Fruit fly (Drosophila melanogaster) whole organism, embryonic: ENCODE data around the gene CG7970.
A peak's percentile ranks its signal among the peaks of the same experiment; 100 is the strongest.

Source experiments
- Awh ChIP-seq: fragments of 200-800 bp; sonication (Bioruptor generic); IDR thresholded peaks from 2 replicates; pipeline ENCODE4, ENCODE4 v1.3.6; 2022; ENCODE audit warnings: missing biosample characterization, missing genetic modification characterization
- Bdp1 ChIP-seq: fragments of 200-800 bp; sonication (Bioruptor generic); optimal IDR thresholded peaks from 3 replicates; lab custom pipeline; 2016; ENCODE audit warnings: missing biosample characterization, missing genetic modification characterization
- Bgb ChIP-seq: fragments of 200-800 bp; sonication (Bioruptor generic); IDR thresholded peaks from 2 replicates; pipeline ENCODE4 v1.3.6; 2022; ENCODE audit warnings: missing biosample characterization, missing genetic modification characterization; ENCODE audit not compliant: partially characterized antibody
- Blimp-1 ChIP-seq: fragments of 200-800 bp; sonication (Bioruptor generic); optimal IDR thresholded peaks from 3 replicates; lab custom pipeline; 2018; ENCODE audit warnings: missing biosample characterization, missing genetic modification characterization, mild to moderate bottlenecking, moderate library complexity, missing genetic modification reagents
- CG12104 ChIP-seq: fragments of 200-800 bp; sonication (Bioruptor generic); optimal IDR thresholded peaks from 3 replicates; lab custom pipeline; 2016; ENCODE audit warnings: missing biosample characterization, missing genetic modification characterization
- CG12155 ChIP-seq: fragments of 200-800 bp; sonication (Bioruptor generic); optimal IDR thresholded peaks from 3 replicates; lab custom pipeline; 2016; ENCODE audit warnings: missing biosample characterization, missing genetic modification characterization
- CG13296 ChIP-seq: fragments of 200-800 bp; sonication (Bioruptor generic); optimal IDR thresholded peaks from 3 replicates; lab custom pipeline; 2018; ENCODE audit warnings: missing biosample characterization, mild to moderate bottlenecking, missing genetic modification characterization
- CG13624 ChIP-seq: fragments of 200-800 bp; sonication (Bioruptor generic); optimal IDR thresholded peaks from 2 replicates; lab custom pipeline; 2016; ENCODE audit warnings: missing biosample characterization, missing genetic modification characterization
- CG14050 ChIP-seq: fragments of 200-800 bp; sonication (Bioruptor generic); IDR thresholded peaks from 3 replicates; pipeline ENCODE4 v1.3.6; 2022; ENCODE audit warnings: missing biosample characterization, missing genetic modification characterization
- CG1603 ChIP-seq: fragments of 200-800 bp; sonication (Bioruptor generic); optimal IDR thresholded peaks from 2 replicates; lab custom pipeline; 2019; ENCODE audit warnings: missing biosample characterization, mild to moderate bottlenecking, missing genetic modification characterization, moderate library complexity
- CG17385 ChIP-seq: fragments of 200-800 bp; sonication (Bioruptor generic); optimal IDR thresholded peaks from 3 replicates; lab custom pipeline; 2018; ENCODE audit warnings: missing biosample characterization, mild to moderate bottlenecking, missing genetic modification characterization
- CG2120 ChIP-seq: fragments of 200-800 bp; sonication (Bioruptor generic); optimal IDR thresholded peaks from 3 replicates; lab custom pipeline; 2016; ENCODE audit warnings: missing biosample characterization, missing genetic modification characterization
- CG2678 ChIP-seq: fragments of 200-800 bp; sonication (Bioruptor generic); optimal IDR thresholded peaks from 3 replicates; lab custom pipeline; 2019; ENCODE audit warnings: missing biosample characterization, mild to moderate bottlenecking, missing genetic modification characterization, moderate library complexity
- CG33213 ChIP-seq: fragments of 200-800 bp; sonication (Bioruptor generic); optimal IDR thresholded peaks from 3 replicates; lab custom pipeline; 2016; ENCODE audit warnings: missing biosample characterization, missing genetic modification characterization
- CG4282 ChIP-seq: fragments of 200-800 bp; sonication (Bioruptor generic); optimal IDR thresholded peaks from 2 replicates; lab custom pipeline; 2016; ENCODE audit warnings: missing biosample characterization, missing genetic modification characterization
- CG6683 ChIP-seq: fragments of 200-800 bp; sonication (Bioruptor generic); optimal IDR thresholded peaks from 2 replicates; lab custom pipeline; 2017; ENCODE audit warnings: missing biosample characterization, mild to moderate bottlenecking, missing genetic modification characterization, missing genetic modification reagents
- CG9817 ChIP-seq: fragments of 200-800 bp; sonication (Bioruptor generic); optimal IDR thresholded peaks from 2 replicates; lab custom pipeline; 2018; ENCODE audit warnings: missing biosample characterization, mild to moderate bottlenecking, missing genetic modification characterization, moderate library complexity
- CG9876 ChIP-seq: fragments of 200-800 bp; sonication (Bioruptor generic); optimal IDR thresholded peaks from 2 replicates; lab custom pipeline; 2016; ENCODE audit warnings: missing biosample characterization, missing genetic modification characterization
- CHES-1-like ChIP-seq: fragments of 200-800 bp; sonication (Bioruptor generic); optimal IDR thresholded peaks from 2 replicates; lab custom pipeline; 2016; ENCODE audit warnings: missing biosample characterization, missing genetic modification characterization
- D ChIP-seq, 2 experiments: fragments of 200-800 bp in 1 of 2; fragments of >200 bp in 1 of 2; sonication (Bioruptor generic) in 1 of 2; optimal IDR thresholded peaks; 2 replicates in 1 of 2; 3 replicates in 1 of 2; lab custom pipeline; 2017; ENCODE audit warnings: mild to moderate bottlenecking in 1 of 2, missing biosample characterization in 1 of 2, missing genetic modification characterization in 1 of 2, missing genetic modification reagents in 1 of 2
- HLH3B ChIP-seq: fragments of 200-800 bp; sonication (Bioruptor generic); IDR thresholded peaks from 2 replicates; pipeline ENCODE4 v1.3.6; 2022; ENCODE audit warnings: missing biosample characterization, missing genetic modification characterization
- Hmx ChIP-seq: fragments of 200-800 bp; sonication (Bioruptor generic); optimal IDR thresholded peaks from 2 replicates; lab custom pipeline; 2016; ENCODE audit warnings: missing biosample characterization, missing genetic modification characterization
- Lim3 ChIP-seq: fragments of 200-800 bp; sonication (Bioruptor generic); IDR thresholded peaks from 2 replicates; pipeline ENCODE4 v1.3.6; 2022; ENCODE audit warnings: missing biosample characterization, missing genetic modification characterization
- Med ChIP-seq: fragments of 200-800 bp; sonication (Bioruptor generic); peaks from one replicate; lab custom pipeline; 2016; ENCODE audit warnings: missing biosample characterization, missing genetic modification characterization, mild to moderate bottlenecking, inconsistent platforms, moderate library complexity
- NC2α ChIP-seq: fragments of 200-800 bp; sonication (Bioruptor generic); optimal IDR thresholded peaks from 2 replicates; lab custom pipeline; 2016; ENCODE audit warnings: missing biosample characterization, missing genetic modification characterization
- NFAT ChIP-seq: fragments of 200-800 bp; sonication (Bioruptor generic); IDR thresholded peaks from 2 replicates; pipeline ENCODE4 v1.3.6; 2022; ENCODE audit warnings: missing biosample characterization, missing genetic modification characterization
- Oaz ChIP-seq: fragments of 200-800 bp; sonication (Bioruptor generic); IDR thresholded peaks from 2 replicates; pipeline ENCODE4 v1.3.6; 2022; ENCODE audit warnings: missing biosample characterization, missing genetic modification characterization
- Rfx ChIP-seq: fragments of 200-800 bp; sonication (Bioruptor generic); IDR thresholded peaks from 2 replicates; pipeline ENCODE4 v1.3.6; 2022; ENCODE audit warnings: missing biosample characterization, missing genetic modification characterization
- Rx ChIP-seq: fragments of 200-800 bp; sonication (Bioruptor generic); IDR thresholded peaks from 2 replicates; pipeline ENCODE4 v1.3.6; 2022; ENCODE audit warnings: missing biosample characterization, missing genetic modification characterization
- Sin3A ChIP-seq: fragments of >200 bp; optimal IDR thresholded peaks from 2 replicates; lab custom pipeline; 2018
- Sry-β ChIP-seq: fragments of 200-800 bp; sonication (Bioruptor generic); optimal IDR thresholded peaks from 2 replicates; lab custom pipeline; 2018; ENCODE audit warnings: missing biosample characterization, mild to moderate bottlenecking, missing genetic modification characterization, moderate library complexity
- Tbp ChIP-seq: fragments of >200 bp; optimal IDR thresholded peaks from 2 replicates; lab custom pipeline; 2018; ENCODE audit warnings: missing biosample characterization, missing genetic modification characterization
- YL-1 ChIP-seq: fragments of 200-800 bp; sonication (Bioruptor generic); optimal IDR thresholded peaks from 3 replicates; lab custom pipeline; 2017; ENCODE audit warnings: missing biosample characterization, mild to moderate bottlenecking, missing genetic modification characterization
- ac ChIP-seq: fragments of 200-800 bp; sonication (Bioruptor generic); optimal IDR thresholded peaks from 3 replicates; lab custom pipeline; 2017; ENCODE audit warnings: missing biosample characterization, mild to moderate bottlenecking, missing genetic modification characterization
- caup ChIP-seq: fragments of 200-800 bp; sonication (Bioruptor generic); optimal IDR thresholded peaks from 3 replicates; lab custom pipeline; 2017; ENCODE audit warnings: missing biosample characterization, mild to moderate bottlenecking, missing genetic modification characterization, moderate library complexity; ENCODE audit not compliant: severe bottlenecking
- da ChIP-seq: fragments of 200-800 bp; sonication (Bioruptor generic); optimal IDR thresholded peaks from 2 replicates; lab custom pipeline; 2016; ENCODE audit warnings: missing biosample characterization, missing genetic modification characterization
- dati ChIP-seq: fragments of 200-800 bp; sonication (Bioruptor generic); IDR thresholded peaks from 2 replicates; pipeline ENCODE4 v1.3.6; 2022; ENCODE audit warnings: missing biosample characterization, missing genetic modification characterization
- dmrt11E ChIP-seq: fragments of 200-800 bp; sonication (Bioruptor generic); optimal IDR thresholded peaks from 3 replicates; lab custom pipeline; 2018; ENCODE audit warnings: missing biosample characterization, mild to moderate bottlenecking, missing genetic modification characterization, moderate library complexity
- h ChIP-seq: fragments of >200 bp; optimal IDR thresholded peaks from 2 replicates; lab custom pipeline; 2017
- kni ChIP-seq: fragments of 200-800 bp; sonication (Bioruptor generic); optimal IDR thresholded peaks from 3 replicates; lab custom pipeline; 2017; ENCODE audit warnings: mild to moderate bottlenecking, missing biosample characterization, missing genetic modification reagents, missing genetic modification characterization
- maf-S ChIP-seq: fragments of 200-800 bp; sonication (Bioruptor generic); optimal IDR thresholded peaks from 2 replicates; lab custom pipeline; 2016; ENCODE audit warnings: missing biosample characterization, missing genetic modification characterization
- nerfin-2 ChIP-seq: fragments of 200-800 bp; sonication (Bioruptor generic); IDR thresholded peaks from 2 replicates; pipeline ENCODE4 v1.3.6; 2022; ENCODE audit warnings: missing biosample characterization, missing genetic modification characterization; ENCODE audit not compliant: partially characterized antibody
- otp ChIP-seq: fragments of 200-800 bp; sonication (Bioruptor generic); IDR thresholded peaks from 3 replicates; pipeline ENCODE4, ENCODE4 v1.3.6; 2022; ENCODE audit warnings: missing biosample characterization, missing genetic modification characterization
- schlank ChIP-seq: fragments of 200-800 bp; sonication (Bioruptor generic); optimal IDR thresholded peaks from 2 replicates; lab custom pipeline; 2018; ENCODE audit warnings: missing biosample characterization, mild to moderate bottlenecking, missing genetic modification characterization
- sens ChIP-seq: fragments of 200-800 bp; sonication (Bioruptor generic); peaks from one replicate; lab custom pipeline; 2016; ENCODE audit warnings: missing biosample characterization, missing genetic modification characterization
- shn ChIP-seq: fragments of 200-800 bp; sonication (Bioruptor generic); optimal IDR thresholded peaks from 3 replicates; lab custom pipeline; 2016; ENCODE audit warnings: missing biosample characterization, missing genetic modification characterization
- slou ChIP-seq: fragments of 200-800 bp; sonication (Bioruptor generic); optimal IDR thresholded peaks from 3 replicates; lab custom pipeline; 2016; ENCODE audit warnings: missing biosample characterization, missing genetic modification characterization
- sob ChIP-seq: fragments of 200-800 bp; sonication (Bioruptor generic); IDR thresholded peaks from 2 replicates; pipeline ENCODE4 v1.3.6; 2022; ENCODE audit warnings: missing biosample characterization, missing genetic modification characterization
- tgo ChIP-seq: fragments of 200-800 bp; sonication (Bioruptor generic); IDR thresholded peaks from 3 replicates; pipeline ENCODE4 v1.3.6; 2022; ENCODE audit warnings: missing biosample characterization, missing genetic modification characterization
- unc-4 ChIP-seq: fragments of 200-800 bp; sonication (Bioruptor generic); IDR thresholded peaks from 2 replicates; pipeline ENCODE4 v1.3.6; 2022; ENCODE audit warnings: missing biosample characterization, missing genetic modification characterization; ENCODE audit not compliant: partially characterized antibody
- zf30C ChIP-seq: fragments of 200-800 bp; sonication (Bioruptor generic); optimal IDR thresholded peaks from 3 replicates; lab custom pipeline; 2018; ENCODE audit warnings: missing biosample characterization, mild to moderate bottlenecking, missing genetic modification characterization

CG7970 gene

dm6 chr3L:1668504-1668903 lies 16.0 kb downstream of the CG7970 start, which contains the start of gene RpL23A (continued):
- TF ChIP-seq shn (GFP tag; lab: Kevin White, UChicago) (peak; percentile 98), Sry-β (GFP tag; lab: Kevin White, UChicago) (peak; percentile 52), otp (GFP tag; lab: Robert Waterston, UW) (peak; percentile 96), CG2678 (tag; lab: Kevin White, UChicago) (peak; percentile 85), nerfin-2 (GFP tag; lab: Robert Waterston, UW) (peak; percentile 37; the same call in 1 of the 2 replicates), D (optimal IDR thresholded peaks at IDR 0.05; lab: Kevin White, UChicago) (peak; percentile 69), D (GFP tag; optimal IDR thresholded peaks at IDR 0.05; lab: Kevin White, UChicago) (peak; percentile 92), Oaz (peak; percentile 87), schlank (tag; lab: Kevin White, UChicago) (peak; percentile 95), ac (GFP tag; lab: Kevin White, UChicago) (peak; percentile 86), NC2α (GFP tag; lab: Kevin White, UChicago) (peak; percentile 92), Bdp1 (GFP tag; lab: Kevin White, UChicago) (peak; percentile 91), CG1603 (peak; percentile 100), sens (peak; percentile 98), CG13296 (GFP tag; lab: Kevin White, UChicago) (peak; percentile 92), CG17385 (GFP tag; lab: Kevin White, UChicago) (peak; percentile 89), Bgb (GFP tag; lab: Robert Waterston, UW) (peak; percentile 81), CG14050 (GFP tag; lab: Robert Waterston, UW) (peak; percentile 92), unc-4 (GFP tag; lab: Robert Waterston, UW) (peak; percentile 48), CG33213 (peak; percentile 99), HLH3B (peak; percentile 92), dati (GFP tag; lab: Robert Waterston, UW) (peak; percentile 87), zf30C (GFP tag; lab: Kevin White, UChicago) (peak; percentile 59), h (lab: Kevin White, UChicago) (no peak), CG12155 (GFP tag; lab: Kevin White, UChicago) (peak; percentile 91), maf-S (peak; percentile 96), YL-1 (GFP tag; lab: Kevin White, UChicago) (peak; percentile 98), caup (GFP tag; lab: Kevin White, UChicago) (peak; percentile 99), Med (peak; percentile 100), Hmx (GFP tag; lab: Kevin White, UChicago) (peak; percentile 70), CG13624 (GFP tag; lab: Kevin White, UChicago) (peak; percentile 98), Blimp-1 (peak; percentile 90), Sin3A (peak; percentile 87), CHES-1-like (peak; percentile 98), kni (GFP tag; lab: Kevin White, UChicago) (peak; percentile 96), Rx (GFP tag; lab: Robert Waterston, UW) (peak; percentile 94), CG9817 (tag; lab: Kevin White, UChicago) (peak; percentile 96), Tbp (GFP tag; lab: Kevin White, UChicago) (no peak), Lim3 (peak; percentile 67), NFAT (GFP tag; lab: Robert Waterston, UW) (peak; percentile 97), Rfx (peak; percentile 99), tgo (GFP tag; lab: Robert Waterston, UW) (peak; percentile 90), CG9876 (peak; percentile 98), slou (GFP tag; lab: Kevin White, UChicago) (peak; percentile 96), dmrt11E (tag; lab: Kevin White, UChicago) (peak; percentile 86), Awh (peak; percentile 91), CG2120 (GFP tag; lab: Kevin White, UChicago) (peak; percentile 91), CG6683 (peak; percentile 95), CG4282 (peak; percentile 95), CG12104 (GFP tag; lab: Kevin White, UChicago) (peak; percentile 95), da (GFP tag; lab: Kevin White, UChicago) (peak; percentile 95), sob (GFP tag; lab: Robert Waterston, UW) (peak; percentile 98)
